Fruit fly (Drosophila melanogaster) whole organism, embryonic: ENCODE results near the gene dpr18.

Experiments
- Aef1 ChIP-seq: fragments of 200-800 bp; sonication (Bioruptor generic); IDR thresholded peaks from 3 replicates; pipeline ENCODE4 v1.3.6; 2022; ENCODE audit warnings: missing biosample characterization, missing genetic modification characterization
- Bteb2 ChIP-seq: fragments of 200-800 bp; sonication (Bioruptor generic); optimal IDR thresholded peaks from 2 replicates; lab custom pipeline; 2016; ENCODE audit warnings: missing biosample characterization, missing genetic modification characterization
- CG11093 ChIP-seq: fragments of 200-800 bp; sonication (Bioruptor generic); IDR thresholded peaks from 3 replicates; pipeline ENCODE4 v1.3.6; 2022; ENCODE audit warnings: missing biosample characterization, missing genetic modification characterization
- CG11398 ChIP-seq: fragments of 200-800 bp; sonication (Bioruptor generic); optimal IDR thresholded peaks from 2 replicates; lab custom pipeline; 2016; ENCODE audit warnings: missing biosample characterization, missing genetic modification characterization
- CG11456 ChIP-seq: fragments of 200-800 bp; sonication (Bioruptor generic); IDR thresholded peaks from 3 replicates; pipeline ENCODE4 v1.3.6; 2022; ENCODE audit warnings: missing biosample characterization, missing genetic modification characterization
- CG11696 ChIP-seq: fragments of 200-800 bp; sonication (Bioruptor generic); IDR thresholded peaks from 2 replicates; pipeline ENCODE4 v1.3.6; 2022; ENCODE audit warnings: missing biosample characterization, missing genetic modification characterization
- CG11723 ChIP-seq: fragments of 200-800 bp; sonication (Bioruptor generic); optimal IDR thresholded peaks from 2 replicates; lab custom pipeline; 2017; ENCODE audit warnings: missing biosample characterization, mild to moderate bottlenecking, missing genetic modification characterization
- CG12744 ChIP-seq: fragments of 200-800 bp; sonication (Bioruptor generic); optimal IDR thresholded peaks from 2 replicates; lab custom pipeline; 2016; ENCODE audit warnings: missing biosample characterization, missing genetic modification characterization
- CG15073 ChIP-seq: fragments of 200-800 bp; sonication (Bioruptor generic); optimal IDR thresholded peaks from 2 replicates; lab custom pipeline; 2016; ENCODE audit warnings: missing biosample characterization, missing genetic modification characterization
- CG1529 ChIP-seq: fragments of 200-800 bp; sonication (Bioruptor generic); optimal IDR thresholded peaks from 3 replicates; lab custom pipeline; 2018; ENCODE audit warnings: missing biosample characterization, missing genetic modification characterization
- CG15601 ChIP-seq: fragments of 200-800 bp; sonication (Bioruptor generic); optimal IDR thresholded peaks from 3 replicates; lab custom pipeline; 2019; ENCODE audit warnings: missing biosample characterization, mild to moderate bottlenecking, missing genetic modification characterization, moderate library complexity
- CG16779 ChIP-seq: fragments of 200-800 bp; sonication (Bioruptor generic); IDR thresholded peaks from 2 replicates; pipeline ENCODE4 v1.3.6; 2022; ENCODE audit warnings: missing biosample characterization, missing genetic modification characterization
- CG18262 ChIP-seq: fragments of 200-800 bp; optimal IDR thresholded peaks from 3 replicates; lab custom pipeline; 2019; ENCODE audit warnings: missing biosample characterization, mild to moderate bottlenecking, missing genetic modification characterization, moderate library complexity
- CG3163 ChIP-seq: fragments of 200-800 bp; sonication (Bioruptor generic); optimal IDR thresholded peaks from 3 replicates; lab custom pipeline; 2016; ENCODE audit warnings: missing biosample characterization, missing genetic modification characterization
- CG34376 ChIP-seq: fragments of 200-800 bp; sonication (Bioruptor generic); optimal IDR thresholded peaks from 2 replicates; lab custom pipeline; 2018; ENCODE audit warnings: missing biosample characterization, mild to moderate bottlenecking, missing genetic modification characterization
- CG4617 ChIP-seq: fragments of 200-800 bp; sonication (Bioruptor generic); optimal IDR thresholded peaks from 3 replicates; lab custom pipeline; 2016; ENCODE audit warnings: missing biosample characterization, missing genetic modification characterization, borderline replicate concordance
- CG4820 ChIP-seq: fragments of 200-800 bp; sonication (Bioruptor generic); optimal IDR thresholded peaks from 3 replicates; lab custom pipeline; 2016; ENCODE audit warnings: missing biosample characterization, missing genetic modification characterization
- CG5180 ChIP-seq: fragments of 200-800 bp; sonication (Bioruptor generic); optimal IDR thresholded peaks from 3 replicates; lab custom pipeline; 2017; ENCODE audit warnings: missing biosample characterization, missing genetic modification characterization, mild to moderate bottlenecking, moderate library complexity, missing genetic modification reagents
- CG6854 ChIP-seq: fragments of 200-800 bp; sonication (Bioruptor generic); optimal IDR thresholded peaks from 3 replicates; lab custom pipeline; 2017; ENCODE audit warnings: missing biosample characterization, mild to moderate bottlenecking, missing genetic modification characterization
- CG7556 ChIP-seq: fragments of 200-800 bp; sonication (Bioruptor generic); optimal IDR thresholded peaks from 2 replicates; lab custom pipeline; 2017; ENCODE audit warnings: missing biosample characterization, mild to moderate bottlenecking, missing genetic modification characterization
- CG8089 ChIP-seq: fragments of 200-800 bp; sonication (Bioruptor generic); optimal IDR thresholded peaks from 3 replicates; lab custom pipeline; 2016; ENCODE audit warnings: missing biosample characterization, missing genetic modification characterization
- CG8478 ChIP-seq: fragments of >200 bp; optimal IDR thresholded peaks from 2 replicates; lab custom pipeline; 2018
- CG9817 ChIP-seq: fragments of 200-800 bp; sonication (Bioruptor generic); optimal IDR thresholded peaks from 2 replicates; lab custom pipeline; 2018; ENCODE audit warnings: missing biosample characterization, mild to moderate bottlenecking, missing genetic modification characterization, moderate library complexity
- CHES-1-like ChIP-seq: fragments of 200-800 bp; sonication (Bioruptor generic); optimal IDR thresholded peaks from 2 replicates; lab custom pipeline; 2016; ENCODE audit warnings: missing biosample characterization, missing genetic modification characterization
- Camta ChIP-seq: fragments of 200-800 bp; sonication (Bioruptor generic); optimal IDR thresholded peaks from 2 replicates; lab custom pipeline; 2016; ENCODE audit warnings: missing biosample characterization, missing genetic modification characterization
- Dip2 ChIP-seq: fragments of 200-800 bp; sonication (Bioruptor generic); IDR thresholded peaks from 2 replicates; pipeline ENCODE4 v1.3.6; 2022; ENCODE audit warnings: missing biosample characterization, missing genetic modification characterization
- Fer1 ChIP-seq: fragments of 200-800 bp; sonication (Bioruptor generic); optimal IDR thresholded peaks from 2 replicates; lab custom pipeline; 2017; ENCODE audit warnings: missing biosample characterization, mild to moderate bottlenecking, missing genetic modification characterization
- HHEX ChIP-seq: fragments of 200-800 bp; sonication (Bioruptor generic); optimal IDR thresholded peaks from 3 replicates; lab custom pipeline; 2017; ENCODE audit warnings: missing biosample characterization, mild to moderate bottlenecking, missing genetic modification characterization, missing genetic modification reagents
- Hmr ChIP-seq: fragments of 200-800 bp; sonication (Bioruptor generic); optimal IDR thresholded peaks from 3 replicates; lab custom pipeline; 2017; ENCODE audit warnings: mild to moderate bottlenecking, missing biosample characterization, missing genetic modification reagents, missing genetic modification characterization
- Hmx ChIP-seq: fragments of 200-800 bp; sonication (Bioruptor generic); optimal IDR thresholded peaks from 2 replicates; lab custom pipeline; 2016; ENCODE audit warnings: missing biosample characterization, missing genetic modification characterization
- Hr3 ChIP-seq: fragments of 200-800 bp; sonication (Bioruptor generic); optimal IDR thresholded peaks from 3 replicates; lab custom pipeline; 2016; ENCODE audit warnings: missing biosample characterization, missing genetic modification characterization
- Hr51 ChIP-seq, 2 experiments: fragments of 200-800 bp; sonication (Bioruptor generic); optimal IDR thresholded peaks; 2 replicates in 1 of 2; 3 replicates in 1 of 2; lab custom pipeline; 2016 to 2018; ENCODE audit warnings: missing biosample characterization in 2 of 2, missing genetic modification characterization in 2 of 2, mild to moderate bottlenecking in 1 of 2, moderate library complexity in 1 of 2
- Hr78 ChIP-seq, 2 experiments: fragments of 200-800 bp in 1 of 2; fragments of >200 bp in 1 of 2; sonication (Bioruptor generic) in 1 of 2; optimal IDR thresholded peaks; 2 replicates each; lab custom pipeline; 2017 to 2019; ENCODE audit warnings: missing biosample characterization in 2 of 2, missing genetic modification characterization in 2 of 2, mild to moderate bottlenecking in 1 of 2, moderate library complexity in 1 of 2
- Kr ChIP-seq: fragments of 200-800 bp; sonication (Bioruptor generic); optimal IDR thresholded peaks from 2 replicates; lab custom pipeline; 2017; ENCODE audit warnings: missing biosample characterization, mild to moderate bottlenecking, missing genetic modification characterization
- Oli ChIP-seq: fragments of 200-800 bp; sonication (Bioruptor generic); optimal IDR thresholded peaks from 2 replicates; lab custom pipeline; 2018; ENCODE audit warnings: missing biosample characterization, mild to moderate bottlenecking, missing genetic modification characterization, moderate library complexity
- Vsx1 ChIP-seq: fragments of 200-800 bp; sonication (Bioruptor generic); optimal IDR thresholded peaks from 2 replicates; lab custom pipeline; 2017; ENCODE audit warnings: missing biosample characterization, mild to moderate bottlenecking, missing genetic modification characterization, missing genetic modification reagents
- Xbp1 ChIP-seq: fragments of 200-800 bp; sonication (Bioruptor generic); optimal IDR thresholded peaks from 3 replicates; lab custom pipeline; 2016; ENCODE audit warnings: missing biosample characterization, mild to moderate bottlenecking, missing genetic modification characterization
- ato ChIP-seq: fragments of 200-800 bp; sonication (Bioruptor generic); IDR thresholded peaks from 2 replicates; pipeline ENCODE4 v1.3.6; 2022; ENCODE audit warnings: missing biosample characterization, missing genetic modification characterization; ENCODE audit not compliant: partially characterized antibody
- bab2 ChIP-seq: fragments of 200-800 bp; sonication (Bioruptor generic); optimal IDR thresholded peaks from 2 replicates; lab custom pipeline; 2016; ENCODE audit warnings: missing biosample characterization, missing genetic modification characterization
- btn ChIP-seq: fragments of 200-800 bp; sonication (Bioruptor generic); optimal IDR thresholded peaks from 2 replicates; lab custom pipeline; 2016; ENCODE audit warnings: missing biosample characterization, missing genetic modification characterization
- cas ChIP-seq: fragments of 200-800 bp; sonication (Bioruptor generic); IDR thresholded peaks from 2 replicates; pipeline ENCODE4 v1.3.6; 2022; ENCODE audit warnings: missing biosample characterization, missing genetic modification characterization
- gro ChIP-seq: fragments of 200-800 bp; sonication (Bioruptor generic); optimal IDR thresholded peaks from 2 replicates; lab custom pipeline; 2016; ENCODE audit warnings: missing biosample characterization, missing genetic modification characterization
- knrl ChIP-seq: fragments of 200-800 bp; sonication (Bioruptor generic); IDR thresholded peaks from 3 replicates; pipeline ENCODE4 v1.3.6; 2022; ENCODE audit warnings: missing biosample characterization, missing genetic modification characterization; ENCODE audit not compliant: partially characterized antibody
- lmd ChIP-seq: fragments of 200-800 bp; sonication (Bioruptor generic); IDR thresholded peaks from 2 replicates; pipeline ENCODE4 v1.3.6; 2022; ENCODE audit warnings: missing biosample characterization, missing genetic modification characterization
- luna ChIP-seq: fragments of 200-800 bp; sonication (Bioruptor generic); optimal IDR thresholded peaks from 2 replicates; lab custom pipeline; 2016; ENCODE audit warnings: missing biosample characterization, missing genetic modification characterization
- ranshi ChIP-seq: fragments of 200-800 bp; sonication (Bioruptor generic); IDR thresholded peaks from 2 replicates; pipeline ENCODE4 v1.3.6; 2022; ENCODE audit warnings: missing biosample characterization, missing genetic modification characterization
- scrt ChIP-seq: fragments of 200-800 bp; sonication (Bioruptor generic); optimal IDR thresholded peaks from 2 replicates; lab custom pipeline; 2018; ENCODE audit warnings: missing biosample characterization, mild to moderate bottlenecking, missing genetic modification characterization, moderate library complexity
- sd ChIP-seq: fragments of 200-800 bp; sonication (Bioruptor generic); optimal IDR thresholded peaks from 3 replicates; lab custom pipeline; 2018; ENCODE audit warnings: missing biosample characterization, mild to moderate bottlenecking, missing genetic modification characterization, moderate library complexity

dpr18 gene

dm6 chrX:16090179-16091144 is 26.9 kb downstream of the dpr18 start (continued):
- TF ChIP-seq scrt (GFP tag; lab: Kevin White, UChicago), result peak; percentile 81
- TF ChIP-seq CG4820, result peak; percentile 82
- peak; percentile 84 for TF ChIP-seq CG11723 (GFP tag; lab: Kevin White, UChicago)
- peak; percentile 72 for TF ChIP-seq CG18262
- TF ChIP-seq cas, result peak; percentile 75
- TF ChIP-seq Aef1 (GFP tag; lab: Robert Waterston, UW), result peak; percentile 92
- TF ChIP-seq Hr78 (GFP tag; optimal IDR thresholded peaks at IDR 0.05; lab: Kevin White, UChicago), result peak in 1 of 2 experiments; percentile 44
- peak; percentile 50 for TF ChIP-seq CG11398 (GFP tag; lab: Kevin White, UChicago)
- peak; percentile 56 for TF ChIP-seq Hmx (GFP tag; lab: Kevin White, UChicago)
- TF ChIP-seq CG15601 (tag; lab: Kevin White, UChicago), result peak; percentile 58
- peak; percentile 70 to 91 for TF ChIP-seq Hr51 (GFP tag; optimal IDR thresholded peaks at IDR 0.05; lab: Kevin White, UChicago)
- TF ChIP-seq ranshi (GFP tag; lab: Robert Waterston, UW), result peak; percentile 91
- peak; percentile 74 for TF ChIP-seq luna (GFP tag; lab: Kevin White, UChicago)
- TF ChIP-seq ato, result no peak
- TF ChIP-seq gro, result peak; percentile 93
- peak; percentile 86 for TF ChIP-seq CG6854 (GFP tag; lab: Kevin White, UChicago)
- peak; percentile 74 for TF ChIP-seq CG1529
- peak; percentile 84 for TF ChIP-seq Camta
- TF ChIP-seq Dip2 (GFP tag; lab: Robert Waterston, UW), result no peak; the same call in 1 of the 2 replicates
- TF ChIP-seq CG15073 (GFP tag; lab: Kevin White, UChicago), result peak; percentile 36
- TF ChIP-seq CHES-1-like (GFP tag; lab: Kevin White, UChicago), result peak; percentile 82
- no peak for TF ChIP-seq CG8478
- TF ChIP-seq sd (tag; lab: Kevin White, UChicago), result peak; percentile 44
- TF ChIP-seq CG3163, result peak; percentile 67
- TF ChIP-seq Hmr (GFP tag; lab: Kevin White, UChicago), result peak; percentile 93
- TF ChIP-seq Fer1 (GFP tag; lab: Kevin White, UChicago), result peak; percentile 93
- no peak for TF ChIP-seq knrl (GFP tag; lab: Robert Waterston, UW)
- TF ChIP-seq CG11696 (GFP tag; lab: Robert Waterston, UW), result peak; percentile 77
- peak; percentile 73 for TF ChIP-seq Vsx1 (GFP tag; lab: Kevin White, UChicago)
- TF ChIP-seq HHEX (GFP tag; lab: Kevin White, UChicago), result peak; percentile 90
- peak; percentile 94 for TF ChIP-seq CG16779 (GFP tag; lab: Robert Waterston, UW)
- peak; percentile 80 for TF ChIP-seq btn (GFP tag; lab: Kevin White, UChicago)
- peak; percentile 42 for TF ChIP-seq CG4617 (GFP tag; lab: Kevin White, UChicago)
- peak; percentile 78 for TF ChIP-seq Bteb2 (GFP tag; lab: Kevin White, UChicago)
- TF ChIP-seq bab2, result peak; percentile 89
- TF ChIP-seq CG34376 (GFP tag; lab: Kevin White, UChicago), result peak; percentile 86
- peak; percentile 88 for TF ChIP-seq CG12744 (GFP tag; lab: Kevin White, UChicago)
- peak; percentile 83 for TF ChIP-seq CG11093 (GFP tag; lab: Robert Waterston, UW)
- peak; percentile 79 for TF ChIP-seq CG5180 (GFP tag; lab: Kevin White, UChicago)
- peak; percentile 92 for TF ChIP-seq Oli (tag; lab: Kevin White, UChicago)
- TF ChIP-seq CG8089 (GFP tag; lab: Kevin White, UChicago), result peak; percentile 74
- peak; percentile 82 for TF ChIP-seq Hr3 (GFP tag; lab: Kevin White, UChicago)
- TF ChIP-seq Kr (GFP tag; lab: Kevin White, UChicago), result no peak
- peak; percentile 93 for TF ChIP-seq CG11456 (GFP tag; lab: Robert Waterston, UW)
- TF ChIP-seq lmd, result peak; percentile 93
- peak; percentile 96 for TF ChIP-seq CG9817
- TF ChIP-seq Xbp1 (GFP tag; lab: Kevin White, UChicago), result peak; percentile 94
- TF ChIP-seq CG7556 (GFP tag; lab: Kevin White, UChicago), result peak; percentile 83
